Fruit fly (Drosophila melanogaster): Measurements from ENCODE around the gene CG43165.

DNA sequence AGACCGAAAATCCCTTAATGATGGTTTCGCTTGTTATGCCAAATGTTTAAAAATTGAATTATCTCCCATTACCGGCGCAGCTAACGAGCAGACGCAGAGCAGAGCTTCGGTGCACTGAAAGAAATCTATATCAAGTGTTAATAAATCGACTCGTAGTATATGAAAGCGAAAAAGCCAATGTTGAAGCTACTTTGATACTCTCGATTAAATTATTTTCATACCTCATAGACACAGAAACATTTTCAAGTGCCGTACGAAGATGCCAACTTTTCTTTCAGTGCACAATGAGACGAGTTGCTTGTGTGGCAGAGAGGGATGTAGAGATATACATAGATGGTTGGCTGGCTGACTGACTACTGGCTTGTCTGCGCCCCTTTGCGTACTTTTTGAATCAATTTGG lies 19.1 kb downstream of the CG43165 start:
- TF ChIP-seq h (optimal IDR thresholded peaks at IDR 0.05) (no peak), ttk (optimal IDR thresholded peaks at IDR 0.05) (no peak)
